Worm (Caenorhabditis elegans) whole organism, L2 larva: ENCODE results near the gene ent-7.

Experiments used
- egl-27 ChIP-seq: sonication (generic microtip); optimal IDR thresholded peaks from 3 replicates; lab custom pipeline; 2017; ENCODE audit warnings: missing biosample characterization, missing genetic modification reagents, missing genetic modification characterization
- elt-1 ChIP-seq: fragments of 150-350 bp; optimal IDR thresholded peaks from 2 replicates; lab custom pipeline; 2014; ENCODE audit warnings: missing biosample characterization, missing genetic modification characterization
- gmeb-1 ChIP-seq: fragments of 150-350 bp; optimal IDR thresholded peaks from 2 replicates; lab custom pipeline; 2014; ENCODE audit warnings: missing biosample characterization, missing genetic modification characterization
- lsy-2 ChIP-seq, 2 experiments: fragments of 150-350 bp in 1 of 2; sonication (generic microtip) in 1 of 2; optimal IDR thresholded peaks; 2 replicates each; lab custom pipeline; 2014 to 2017; ENCODE audit warnings: missing biosample characterization in 2 of 2, missing genetic modification characterization in 2 of 2
- mbf-1 ChIP-seq: sonication (generic microtip); optimal IDR thresholded peaks from 2 replicates; lab custom pipeline; 2017; ENCODE audit warnings: missing biosample characterization, missing genetic modification characterization
- nhr-11 ChIP-seq: fragments of 150-350 bp; optimal IDR thresholded peaks from 2 replicates; lab custom pipeline; 2014; ENCODE audit warnings: missing biosample characterization, missing genetic modification characterization
- nhr-77 ChIP-seq: fragments of 150-350 bp; optimal IDR thresholded peaks from 2 replicates; lab custom pipeline; 2014; ENCODE audit warnings: missing biosample characterization, missing genetic modification characterization
- unc-62 ChIP-seq: fragments of 150-350 bp; optimal IDR thresholded peaks from 2 replicates; lab custom pipeline; 2014; ENCODE audit warnings: missing biosample characterization, missing genetic modification reagents, missing genetic modification characterization
- ztf-11 ChIP-seq: sonication (generic microtip); optimal IDR thresholded peaks from 2 replicates; lab custom pipeline; 2017; ENCODE audit warnings: missing biosample characterization, missing genetic modification characterization
- ztf-4 ChIP-seq: fragments of 150-350 bp; optimal IDR thresholded peaks from 2 replicates; lab custom pipeline; 2014; ENCODE audit warnings: missing biosample characterization, missing genetic modification characterization

DNA sequence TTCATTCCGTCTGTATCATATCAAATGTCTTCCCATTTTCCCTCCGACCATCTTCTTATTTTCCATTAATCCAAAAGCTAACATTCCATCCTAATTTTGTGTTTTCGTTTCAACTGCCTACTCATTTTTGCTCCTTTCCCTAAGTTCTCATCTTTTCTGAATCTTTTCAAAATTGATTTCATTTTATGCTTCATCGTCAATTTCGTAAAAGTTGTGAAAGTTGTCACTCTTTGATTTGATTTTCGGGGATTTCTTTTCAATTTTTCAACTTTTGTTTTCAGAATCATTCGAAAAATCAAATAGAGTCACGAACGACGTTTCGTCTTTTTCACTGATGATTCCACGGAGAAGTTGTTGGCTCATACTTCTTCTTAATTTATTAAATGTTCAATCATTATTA lies 50.5 kb downstream of the ent-7 start, which contains the start of gene cwn-2:
- no peak for TF ChIP-seq ztf-4 (tag; lab: Kevin White, UChicago)
- TF ChIP-seq nhr-77 (tag; lab: Kevin White, UChicago), result no peak
- TF ChIP-seq lsy-2 (tag; optimal IDR thresholded peaks at IDR 0.05; lab: Kevin White, UChicago), result no peak
- no peak for TF ChIP-seq ztf-11 (tag; lab: Kevin White, UChicago)
- no peak for TF ChIP-seq elt-1
- no peak for TF ChIP-seq gmeb-1 (tag; lab: Kevin White, UChicago)
- TF ChIP-seq mbf-1 (tag; lab: Kevin White, UChicago), result no peak
- no peak for TF ChIP-seq unc-62 (GFP tag; lab: Kevin White, UChicago)
- no peak for TF ChIP-seq nhr-11
- no peak for TF ChIP-seq egl-27
